Fruit fly (Drosophila melanogaster): ENCODE measurements around the gene CG5715.

CG5715 gene

dm6 chr3R:24267580-24268202 is 26.5 kb downstream of the CG5715 start:
- peak in 1 of 2 experiments; percentile 44 for TF ChIP-seq EcR (GFP tag; optimal IDR thresholded peaks at IDR 0.05)
- no peak for TF ChIP-seq pan (optimal IDR thresholded peaks at IDR 0.05)

dm6 chr3R:24266786-24267579 is 27.2 kb downstream of the CG5715 start:
- TF ChIP-seq EcR (GFP tag; optimal IDR thresholded peaks at IDR 0.05) (peak in 1 of 2 experiments; percentile 56), pan (optimal IDR thresholded peaks at IDR 0.05) (no peak), usp (GFP tag; optimal IDR thresholded peaks at IDR 0.05) (no peak)

dm6 chr3R:24264414-24265363 is 29.5 kb downstream of the CG5715 start:
- no peak for TF ChIP-seq EcR (GFP tag; optimal IDR thresholded peaks at IDR 0.05)
- no peak for TF ChIP-seq CG8478 (optimal IDR thresholded peaks at IDR 0.05)
- TF ChIP-seq pan (optimal IDR thresholded peaks at IDR 0.05) = no peak
- no peak for TF ChIP-seq psq (optimal IDR thresholded peaks at IDR 0.05)
- TF ChIP-seq usp (GFP tag; optimal IDR thresholded peaks at IDR 0.05) = no peak
- TF ChIP-seq Dll (optimal IDR thresholded peaks at IDR 0.05) = no peak

dm6 chr3R:24263588-24264413 is 30.4 kb downstream of the CG5715 start:
- TF ChIP-seq CG8478 (optimal IDR thresholded peaks at IDR 0.05) (no peak), usp (GFP tag; optimal IDR thresholded peaks at IDR 0.05) (no peak), pan (optimal IDR thresholded peaks at IDR 0.05) (no peak), EcR (GFP tag; optimal IDR thresholded peaks at IDR 0.05) (no peak), psq (optimal IDR thresholded peaks at IDR 0.05) (no peak), Dll (optimal IDR thresholded peaks at IDR 0.05) (no peak)

- TF ChIP-seq psq (optimal IDR thresholded peaks at IDR 0.05) (no peak), CG8478 (optimal IDR thresholded peaks at IDR 0.05) (no peak), Dll (optimal IDR thresholded peaks at IDR 0.05) (no peak), EcR (GFP tag; optimal IDR thresholded peaks at IDR 0.05) (no peak), usp (GFP tag; optimal IDR thresholded peaks at IDR 0.05) (no peak), pan (optimal IDR thresholded peaks at IDR 0.05) (no peak)
Measured at dm6 chr3R:24262923-24263322, 31.3 kb downstream of the CG5715 start.

- TF ChIP-seq psq (optimal IDR thresholded peaks at IDR 0.05) (no peak), pan (optimal IDR thresholded peaks at IDR 0.05) (no peak), Dll (optimal IDR thresholded peaks at IDR 0.05) (no peak), usp (GFP tag; optimal IDR thresholded peaks at IDR 0.05) (no peak), CG8478 (optimal IDR thresholded peaks at IDR 0.05) (no peak), EcR (GFP tag; optimal IDR thresholded peaks at IDR 0.05) (no peak)
Measured at dm6 chr3R:24261380-24262021, 32.7 kb downstream of the CG5715 start.

- no peak for TF ChIP-seq usp (GFP tag; optimal IDR thresholded peaks at IDR 0.05)
- no peak for TF ChIP-seq EcR (GFP tag; optimal IDR thresholded peaks at IDR 0.05)
- TF ChIP-seq psq (optimal IDR thresholded peaks at IDR 0.05) = no peak
- TF ChIP-seq CG8478 (optimal IDR thresholded peaks at IDR 0.05) = no peak
- TF ChIP-seq Dll (optimal IDR thresholded peaks at IDR 0.05) = no peak
- no peak for TF ChIP-seq pan (optimal IDR thresholded peaks at IDR 0.05)
Measured at dm6 chr3R:24260411-24260810, 33.8 kb downstream of the CG5715 start.

dm6 chr3R:24260041-24260379 is 34.2 kb downstream of the CG5715 start:
- TF ChIP-seq usp (GFP tag; optimal IDR thresholded peaks at IDR 0.05) (no peak), Dll (optimal IDR thresholded peaks at IDR 0.05) (no peak), CG8478 (optimal IDR thresholded peaks at IDR 0.05) (no peak), psq (optimal IDR thresholded peaks at IDR 0.05) (no peak), EcR (GFP tag; optimal IDR thresholded peaks at IDR 0.05) (no peak), pan (optimal IDR thresholded peaks at IDR 0.05) (no peak)

dm6 chr3R:24259278-24260040 is 34.7 kb downstream of the CG5715 start:
- TF ChIP-seq Dll (optimal IDR thresholded peaks at IDR 0.05) (peak; percentile 81), usp (GFP tag; optimal IDR thresholded peaks at IDR 0.05) (no peak)

dm6 chr3R:24258333-24258732 is 35.9 kb downstream of the CG5715 start:
- TF ChIP-seq psq (optimal IDR thresholded peaks at IDR 0.05) = no peak
- TF ChIP-seq EcR (GFP tag; optimal IDR thresholded peaks at IDR 0.05) = no peak
- TF ChIP-seq usp (GFP tag; optimal IDR thresholded peaks at IDR 0.05) = no peak
- no peak for TF ChIP-seq Dll (optimal IDR thresholded peaks at IDR 0.05)
- TF ChIP-seq pan (optimal IDR thresholded peaks at IDR 0.05) = no peak
- TF ChIP-seq CG8478 (optimal IDR thresholded peaks at IDR 0.05) = no peak
